Fruit fly (Drosophila melanogaster) S2 (cell line): ENCODE results near the gene CG16957.

Experiments
- CG8478 ChIP-seq: fragments of >200 bp; optimal IDR thresholded peaks from 2 replicates; lab custom pipeline; 2018
- CTCF ChIP-seq, 2 experiments: fragments of >200 bp; optimal IDR thresholded peaks; 2 replicates each; lab custom pipeline; 2018

Gene CG16957

DNA sequence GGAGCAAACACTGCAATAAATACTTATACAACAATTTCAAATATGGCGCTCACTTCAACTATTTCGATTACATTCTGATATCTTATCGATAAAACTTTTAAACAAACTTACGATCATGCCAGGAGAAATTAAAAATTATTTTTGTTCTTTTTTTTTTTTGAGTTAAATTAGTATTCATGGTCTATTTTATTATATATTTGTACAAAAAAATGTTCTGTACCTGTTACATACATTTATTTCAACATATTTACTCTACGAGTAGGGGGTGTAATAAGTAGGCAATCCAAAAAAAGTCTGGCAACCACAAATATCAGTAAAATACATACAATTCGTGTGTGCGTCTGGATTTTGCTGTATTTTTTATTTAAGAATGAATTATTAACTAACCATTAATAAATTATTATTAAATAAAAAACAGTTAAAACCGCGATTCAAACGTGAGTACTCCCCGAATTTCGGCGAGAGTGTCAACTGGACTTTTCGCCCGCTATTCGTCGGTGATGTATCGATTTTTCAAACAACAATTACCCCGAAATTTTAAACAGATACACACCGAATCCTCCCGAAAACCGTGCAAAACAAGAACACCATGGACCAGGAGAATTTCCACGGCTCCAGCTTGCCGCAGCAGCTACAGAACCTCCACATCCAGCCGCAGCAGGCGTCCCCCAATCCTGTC, 13.5 kb downstream of the CG16957 start, which contains the start of gene loqs:
Gene loqs, plus strand, starts transcription at position 302 of the 679 bp plus-strand sequence.
- TF ChIP-seq CG8478 (no peak), CTCF (optimal IDR thresholded peaks at IDR 0.05; lab: Kevin White, UChicago) (no peak)

DNA sequence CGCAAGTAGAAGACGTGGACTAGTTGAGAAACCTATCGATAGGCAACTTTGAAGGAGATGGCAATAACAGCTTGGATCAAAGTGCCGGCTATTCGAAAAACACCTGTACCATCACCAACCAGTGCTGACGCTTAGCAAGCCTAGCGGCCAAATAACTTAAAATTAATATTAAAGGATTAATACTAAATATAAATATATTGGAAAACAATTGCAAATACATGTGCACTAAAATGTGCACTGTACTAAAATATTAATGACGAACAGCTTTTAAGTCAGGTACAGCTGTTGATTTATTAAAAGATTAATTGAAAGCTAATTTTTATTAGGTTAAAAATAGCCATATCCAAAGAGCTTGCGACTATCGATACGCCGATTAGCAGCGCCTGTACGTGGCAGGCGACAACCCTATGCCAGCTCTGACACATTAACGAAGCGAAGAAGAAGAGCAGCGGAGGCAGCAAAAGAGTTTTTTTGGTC, 17.5 kb downstream of the CG16957 start, which contains the start of the genes CG9302 and beta'COP:
Gene CG9302, minus strand, starts transcription at position 51 of the 477 bp plus-strand sequence.
Gene beta'COP, plus strand, starts transcription at position 415 of the 477 bp plus-strand sequence.
- TF ChIP-seq CTCF (optimal IDR thresholded peaks at IDR 0.05; lab: Kevin White, UChicago) (no peak), CG8478 (no peak)

DNA sequence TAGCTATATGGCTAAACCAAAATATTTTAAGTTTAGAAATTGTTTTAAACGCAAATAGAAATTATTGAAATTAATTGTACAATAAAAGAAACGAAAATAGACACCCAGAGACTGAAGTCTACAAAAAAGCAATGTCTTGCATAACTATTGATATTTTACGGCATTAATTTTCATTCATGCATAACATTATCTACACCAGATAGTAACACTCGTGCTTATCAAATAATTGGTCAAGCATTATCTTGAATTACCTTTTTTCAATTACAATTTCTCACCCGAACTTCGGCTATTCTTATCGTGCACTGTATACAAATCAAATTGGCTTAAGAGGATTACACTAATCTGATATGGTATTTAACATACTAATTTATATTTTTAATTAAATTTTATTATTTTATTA, 19.9 kb downstream of the CG16957 start:
- TF ChIP-seq CTCF (optimal IDR thresholded peaks at IDR 0.05; lab: Kevin White, UChicago), result no peak
- TF ChIP-seq CG8478, result no peak

DNA sequence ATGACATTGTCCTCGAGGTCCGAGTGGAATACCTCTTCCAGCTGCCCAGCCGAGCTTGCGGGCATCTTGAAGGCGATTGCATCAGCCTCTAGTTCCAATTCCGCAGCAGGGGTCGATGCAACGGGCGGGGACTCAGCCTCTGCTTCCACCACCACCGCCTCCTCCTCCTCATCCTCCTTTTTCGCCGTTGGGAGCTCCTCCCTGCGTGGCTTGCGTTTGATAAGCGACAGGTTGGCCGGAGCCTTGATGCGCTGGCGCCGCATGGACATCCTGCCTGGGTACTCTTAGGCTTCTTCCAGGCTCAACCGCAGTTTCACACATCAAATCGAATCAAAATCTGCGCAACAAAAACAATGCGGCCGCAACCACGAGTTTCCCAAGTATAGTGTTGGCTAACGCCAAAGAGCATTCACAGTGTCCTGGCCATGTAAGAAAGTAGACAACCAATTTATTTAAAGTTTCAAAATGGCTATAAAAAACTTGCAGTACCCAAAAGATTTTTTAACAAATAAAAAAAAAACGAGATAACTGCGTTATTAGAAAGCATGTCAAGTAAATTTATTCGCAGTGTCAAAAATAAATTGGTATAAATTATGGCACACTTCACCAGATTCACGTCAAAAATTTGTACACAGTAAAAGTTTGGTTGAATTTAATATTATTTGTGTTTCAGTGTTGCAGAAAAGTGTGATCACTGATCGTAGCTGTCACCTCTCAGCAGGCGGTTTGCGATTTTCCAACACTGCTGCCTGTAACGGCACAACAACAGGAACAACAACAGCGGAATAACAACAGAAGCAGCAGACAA, 22.3 kb downstream of the CG16957 start, which contains the start of the genes Bdp1 and CG6565:
Gene Bdp1, minus strand, starts transcription at position 456 of the 808 bp plus-strand sequence.
Gene CG6565, plus strand, starts transcription at position 585 of the 808 bp plus-strand sequence.
- no peak for TF ChIP-seq CTCF (optimal IDR thresholded peaks at IDR 0.05; lab: Kevin White, UChicago)
- no peak for TF ChIP-seq CG8478

- TF ChIP-seq CTCF (optimal IDR thresholded peaks at IDR 0.05; lab: Kevin White, UChicago) (no peak), CG8478 (no peak)
Measured at dm6 chr2L:13370762-13371161, 25.2 kb downstream of the CG16957 start, which contains the start of gene ND-B22. Gene ND-B22 (minus strand): TSS chr2L:13371110.

- TF ChIP-seq CTCF (optimal IDR thresholded peaks at IDR 0.05; lab: Kevin White, UChicago), result no peak
- no peak for TF ChIP-seq CG8478
Measured at dm6 chr2L:13368940-13369339, 27.0 kb downstream of the CG16957 start, which contains the start of gene CG31855. Gene CG31855 (plus strand): TSS chr2L:13369204.

dm6 chr2L:13367378-13367777, 28.6 kb downstream of the CG16957 start, which contains the start of gene Tap42:
Gene Tap42 (plus strand): TSS chr2L:13367617.
- no peak for TF ChIP-seq CG8478
- no peak for TF ChIP-seq CTCF (optimal IDR thresholded peaks at IDR 0.05; lab: Kevin White, UChicago)

DNA sequence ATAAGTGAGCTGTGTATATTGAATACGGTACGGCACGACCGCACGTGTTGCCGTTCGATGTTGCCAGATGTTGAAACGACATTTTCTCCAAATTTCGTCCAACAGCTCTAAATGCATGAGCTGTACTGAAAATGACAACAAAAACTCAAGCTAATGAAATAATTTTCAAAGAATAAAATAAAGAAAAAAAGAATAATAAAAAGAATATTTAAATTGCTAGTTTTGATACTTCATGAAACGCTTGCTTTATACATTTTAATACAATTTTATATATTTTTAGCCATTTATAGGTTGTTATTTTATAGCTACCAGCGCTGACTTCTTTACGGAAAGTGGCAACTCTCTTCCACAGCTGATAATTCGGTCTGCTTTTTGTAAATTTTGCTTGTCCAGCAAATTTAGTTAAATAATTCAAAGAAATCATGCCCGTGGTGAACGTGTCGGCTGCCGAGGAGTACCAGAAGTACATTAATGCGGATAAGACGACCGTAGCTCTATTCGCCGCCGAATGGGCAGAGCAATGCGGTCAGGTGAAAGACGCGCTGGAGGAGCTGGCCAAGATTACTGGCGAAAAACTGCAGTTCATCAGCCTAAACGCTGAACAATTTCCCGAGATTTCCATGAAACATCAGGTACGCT, 29.8 kb downstream of the CG16957 start, which contains the start of the genes Nnp-1 and Grx3:
Gene Nnp-1, minus strand, starts transcription at position 81 of the 639 bp plus-strand sequence.
Gene Grx3, plus strand, starts transcription at position 339 of the 639 bp plus-strand sequence.
- TF ChIP-seq CG8478 (no peak), CTCF (optimal IDR thresholded peaks at IDR 0.05; lab: Kevin White, UChicago) (no peak)

- no peak for TF ChIP-seq CTCF (optimal IDR thresholded peaks at IDR 0.05; lab: Kevin White, UChicago)
- TF ChIP-seq CG8478, result no peak
Measured at dm6 chr2L:13362953-13363352, 33.0 kb downstream of the CG16957 start.

dm6 chr2L:13361465-13361864, 34.5 kb downstream of the CG16957 start, which contains the start of gene CG9377:
Gene CG9377 (minus strand): TSS chr2L:13361565.
- TF ChIP-seq CG8478 (no peak), CTCF (optimal IDR thresholded peaks at IDR 0.05; lab: Kevin White, UChicago) (no peak)

dm6 chr2L:13354580-13355347, 41.2 kb downstream of the CG16957 start, which contains the start of gene CG9395:
Gene CG9395 (minus strand): TSS chr2L:13355073.
- TF ChIP-seq CG8478 (no peak), CTCF (optimal IDR thresholded peaks at IDR 0.05; lab: Kevin White, UChicago) (no peak)

DNA sequence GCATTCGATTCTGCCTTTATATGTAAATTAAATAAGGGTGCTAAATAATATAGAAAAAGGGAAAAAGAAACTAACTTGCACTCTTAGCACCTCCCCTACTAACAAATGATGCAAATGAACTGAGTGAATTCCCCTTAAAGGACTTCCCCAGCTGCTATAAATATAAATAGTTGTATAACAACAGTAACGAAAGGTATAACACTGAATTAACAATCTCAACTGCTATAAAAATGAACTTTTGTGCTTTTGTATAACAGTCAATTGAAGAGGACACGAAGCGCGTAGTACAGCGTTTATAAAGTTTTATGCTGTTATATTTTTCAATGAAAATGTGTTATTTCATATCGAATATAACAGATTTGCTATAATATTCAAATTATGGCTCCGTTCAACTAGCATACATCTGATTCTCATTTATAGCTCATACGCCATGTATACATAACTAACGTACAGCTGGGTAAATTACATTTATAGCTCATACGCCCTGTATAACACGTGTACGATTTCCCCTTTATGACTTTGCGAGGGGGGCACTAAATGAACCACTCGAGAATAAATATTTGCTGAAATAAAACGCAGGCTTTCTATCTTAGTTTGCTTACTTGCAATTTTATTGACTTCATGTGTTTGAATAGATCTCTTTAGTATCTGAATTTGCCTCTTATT, 46.6 kb downstream of the CG16957 start:
- no peak for TF ChIP-seq CG8478
- TF ChIP-seq CTCF (optimal IDR thresholded peaks at IDR 0.05; lab: Kevin White, UChicago), result no peak

DNA sequence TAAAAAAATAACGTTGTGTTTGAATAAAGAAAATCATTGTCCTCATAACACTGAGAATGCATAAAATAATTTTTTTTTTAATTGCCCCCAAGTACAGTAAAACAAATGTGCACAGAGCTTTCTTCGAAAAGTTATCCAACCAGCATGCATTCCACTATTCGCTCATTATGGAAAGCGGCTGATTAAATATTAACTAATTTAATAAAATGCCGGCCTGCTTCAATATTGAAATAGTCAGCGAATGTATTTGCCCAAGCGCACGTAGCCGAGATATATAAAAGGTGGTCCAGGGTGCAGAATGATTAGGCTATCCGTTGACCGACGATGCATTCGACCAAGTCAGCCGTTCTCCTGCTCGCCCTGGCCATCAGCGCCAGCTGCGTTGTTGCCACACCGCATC, 48.5 kb downstream of the CG16957 start, which contains the start of gene CG16826:
Gene CG16826, plus strand, starts transcription at position 301 of the 400 bp plus-strand sequence.
- TF ChIP-seq CG8478, result no peak
- no peak for TF ChIP-seq CTCF (optimal IDR thresholded peaks at IDR 0.05; lab: Kevin White, UChicago)
